Worm (Caenorhabditis elegans) whole organism, L4 larva: ENCODE measurements around the gene nhr-86.

ENCODE experiments used
- F26F4.8 ChIP-seq: fragments of 200-800 bp; sonication (Bioruptor generic); conservative IDR thresholded peaks from 2 replicates; pipeline ENCODE4 v1.3.6; 2022; ENCODE audit warnings: missing genetic modification characterization, missing compliant biosample characterization
- F44E2.7 ChIP-seq: fragments of 200-800 bp; sonication (Bioruptor generic); IDR thresholded peaks from 2 replicates; pipeline ENCODE4 v2.1.2; 2022; ENCODE audit warnings: missing genetic modification characterization, missing compliant biosample characterization
- F49E8.2 ChIP-seq: sonication (generic microtip); optimal IDR thresholded peaks from 2 replicates; lab custom pipeline; 2016; ENCODE audit warnings: missing compliant biosample characterization, mild to moderate bottlenecking, missing genetic modification characterization, borderline replicate concordance
- Y105C5A.15 ChIP-seq: fragments of 200-800 bp; sonication (Bioruptor generic); IDR thresholded peaks from 2 replicates; pipeline ENCODE4 v1.3.6; 2022; ENCODE audit warnings: missing genetic modification characterization, missing compliant biosample characterization
- Y75B8A.6 ChIP-seq: fragments of 200-800 bp; sonication (Bioruptor generic); IDR thresholded peaks from 2 replicates; pipeline ENCODE4 v1.3.6; 2022; ENCODE audit warnings: missing genetic modification reagents, missing genetic modification characterization, missing compliant biosample characterization
- ZK337.2 ChIP-seq: fragments of 200-800 bp; sonication (Bioruptor generic); IDR thresholded peaks from 2 replicates; pipeline ENCODE4 v1.3.6; 2022; ENCODE audit warnings: missing genetic modification reagents, missing genetic modification characterization, missing compliant biosample characterization
- ZK546.5 ChIP-seq, 2 experiments: sonication (generic microtip); optimal IDR thresholded peaks; 2 replicates each; lab custom pipeline; 2017; ENCODE audit warnings: missing biosample characterization in 2 of 2, missing genetic modification characterization in 2 of 2
- aha-1 ChIP-seq: fragments of 150-350 bp; peaks from one replicate; lab custom pipeline; 2014; ENCODE audit warnings: missing biosample characterization, missing genetic modification characterization
- ceh-32 ChIP-seq: sonication (generic microtip); optimal IDR thresholded peaks from 2 replicates; lab custom pipeline; 2016; ENCODE audit warnings: mild to moderate bottlenecking, missing genetic modification characterization, missing compliant biosample characterization; ENCODE audit not compliant: poor library complexity
- ceh-82 ChIP-seq: sonication (generic microtip); optimal IDR thresholded peaks from 2 replicates; lab custom pipeline; 2017; ENCODE audit warnings: missing biosample characterization, missing genetic modification characterization
- cey-2 ChIP-seq: sonication (generic microtip); optimal IDR thresholded peaks from 3 replicates; lab custom pipeline; 2017; ENCODE audit warnings: missing genetic modification characterization, mild to moderate bottlenecking, missing compliant biosample characterization, antibody characterized with exemption, borderline replicate concordance; ENCODE audit not compliant: insufficient read depth
- daf-12 ChIP-seq: fragments of 150-350 bp; optimal IDR thresholded peaks from 2 replicates; lab custom pipeline; 2014; ENCODE audit warnings: missing biosample characterization, missing genetic modification reagents, missing genetic modification characterization
- daf-16 ChIP-seq, 3 experiments: sonication (generic microtip); optimal IDR thresholded peaks; 2 replicates each; lab custom pipeline; 2016 to 2017; ENCODE audit warnings: missing genetic modification characterization in 3 of 3, missing genetic modification reagents in 3 of 3, mild to moderate bottlenecking in 2 of 3, missing compliant biosample characterization in 2 of 3, missing biosample characterization in 1 of 3, moderate library complexity in 1 of 3
- daf-19 ChIP-seq: fragments of 200-800 bp; sonication (Bioruptor generic); conservative IDR thresholded peaks from 2 replicates; pipeline ENCODE4 v1.3.6; 2022; ENCODE audit warnings: missing genetic modification characterization, missing compliant biosample characterization
- daf-8 ChIP-seq: fragments of 200-800 bp; sonication (Bioruptor generic); IDR thresholded peaks from 2 replicates; pipeline ENCODE4 v1.3.6; 2022; ENCODE audit warnings: missing genetic modification characterization, missing compliant biosample characterization
- dmd-6 ChIP-seq: fragments of 200-800 bp; sonication (Bioruptor generic); IDR thresholded peaks from 2 replicates; pipeline ENCODE4 v1.3.6; 2022; ENCODE audit warnings: missing genetic modification reagents, missing genetic modification characterization, missing compliant biosample characterization
- dmd-8 ChIP-seq: fragments of 200-800 bp; sonication (Bioruptor generic); IDR thresholded peaks from 2 replicates; pipeline ENCODE4 v1.3.6; 2022; ENCODE audit warnings: missing genetic modification characterization, missing compliant biosample characterization
- dmd-9 ChIP-seq: fragments of 200-800 bp; sonication (Bioruptor generic); IDR thresholded peaks from 2 replicates; pipeline ENCODE4 v1.3.6; 2022; ENCODE audit warnings: missing genetic modification reagents, missing genetic modification characterization, missing compliant biosample characterization
- dpl-1 ChIP-seq: fragments of 150-350 bp; optimal IDR thresholded peaks from 2 replicates; lab custom pipeline; 2014; ENCODE audit warnings: missing biosample characterization, missing genetic modification reagents, missing genetic modification characterization
- gei-8 ChIP-seq: fragments of 200-800 bp; sonication (Bioruptor generic); optimal IDR thresholded peaks from 2 replicates; lab custom pipeline; 2018; ENCODE audit warnings: mild to moderate bottlenecking, missing genetic modification characterization, missing compliant biosample characterization
- hif-1 ChIP-seq, 2 experiments: sonication (generic microtip); optimal IDR thresholded peaks; 2 replicates each; lab custom pipeline; 2016 to 2017; ENCODE audit warnings: missing compliant biosample characterization in 2 of 2, missing genetic modification characterization in 2 of 2, missing genetic modification reagents in 2 of 2, missing genotype in 2 of 2, mild to moderate bottlenecking in 1 of 2
- hlh-30 ChIP-seq: sonication (generic microtip); optimal IDR thresholded peaks from 2 replicates; lab custom pipeline; 2017; ENCODE audit warnings: antibody characterized with exemption, mild to moderate bottlenecking, missing genetic modification characterization, missing compliant biosample characterization; ENCODE audit not compliant: insufficient read depth
- lin-13 ChIP-seq: fragments of 150-350 bp; optimal IDR thresholded peaks from 2 replicates; lab custom pipeline; 2014; ENCODE audit warnings: missing biosample characterization, missing genetic modification reagents, missing genetic modification characterization
- lin-15B ChIP-seq: fragments of 150-350 bp; sonication (generic microtip); optimal IDR thresholded peaks from 3 replicates; lab custom pipeline; 2014; ENCODE audit warnings: missing biosample characterization, missing genetic modification characterization
- lin-38 ChIP-seq: fragments of 200-800 bp; sonication (Bioruptor generic); IDR thresholded peaks from 2 replicates; pipeline ENCODE4 v1.3.6; 2022; ENCODE audit warnings: missing genetic modification reagents, missing genetic modification characterization, missing compliant biosample characterization
- lin-39 ChIP-seq: fragments of 150-350 bp; optimal IDR thresholded peaks from 2 replicates; lab custom pipeline; 2014; ENCODE audit warnings: missing biosample characterization, missing genetic modification reagents, missing genetic modification characterization
- mdl-1 ChIP-seq, 2 experiments: fragments of 150-350 bp in 1 of 2; sonication (generic microtip) in 1 of 2; optimal IDR thresholded peaks; 2 replicates each; lab custom pipeline; 2014 to 2017; ENCODE audit warnings: missing biosample characterization in 2 of 2, missing genetic modification characterization in 2 of 2
- mdt-29 ChIP-seq: fragments of 200-800 bp; sonication (Bioruptor generic); IDR thresholded peaks from 2 replicates; pipeline ENCODE4 v1.3.6; 2022; ENCODE audit warnings: missing genetic modification reagents, missing genetic modification characterization, missing compliant biosample characterization
- mep-1 ChIP-seq: fragments of 150-350 bp; sonication (generic microtip); optimal IDR thresholded peaks from 3 replicates; lab custom pipeline; 2014; ENCODE audit warnings: missing biosample characterization, missing genetic modification characterization
- nhr-10 ChIP-seq: fragments of 150-350 bp; optimal IDR thresholded peaks from 2 replicates; lab custom pipeline; 2014; ENCODE audit warnings: missing biosample characterization, missing genetic modification characterization
- nhr-102 ChIP-seq: sonication (generic microtip); optimal IDR thresholded peaks from 2 replicates; lab custom pipeline; 2016; ENCODE audit warnings: mild to moderate bottlenecking, missing genetic modification characterization, moderate library complexity, missing compliant biosample characterization
- nhr-11 ChIP-seq: fragments of 150-350 bp; optimal IDR thresholded peaks from 2 replicates; lab custom pipeline; 2014; ENCODE audit warnings: missing biosample characterization, missing genetic modification characterization
- nhr-42 ChIP-seq: fragments of 200-800 bp; sonication (Bioruptor generic); IDR thresholded peaks from 2 replicates; pipeline ENCODE4 v1.3.6; 2022; ENCODE audit warnings: missing genetic modification characterization, missing compliant biosample characterization
- nhr-6 ChIP-seq: fragments of 150-350 bp; optimal IDR thresholded peaks from 2 replicates; lab custom pipeline; 2014; ENCODE audit warnings: missing biosample characterization, missing genetic modification characterization
- nhr-77 ChIP-seq: fragments of 150-350 bp; optimal IDR thresholded peaks from 2 replicates; lab custom pipeline; 2014; ENCODE audit warnings: missing biosample characterization, missing genetic modification characterization
- php-3 ChIP-seq: fragments of 200-800 bp; sonication (Bioruptor generic); IDR thresholded peaks from 2 replicates; pipeline ENCODE4 v1.3.6; 2022; ENCODE audit warnings: missing genetic modification reagents, missing genetic modification characterization, missing compliant biosample characterization
- pqm-1 ChIP-seq: sonication (generic microtip); optimal IDR thresholded peaks from 2 replicates; lab custom pipeline; 2017; ENCODE audit warnings: missing biosample characterization, missing genetic modification characterization
- rbr-2 ChIP-seq: sonication (generic microtip); optimal IDR thresholded peaks from 2 replicates; lab custom pipeline; 2016; ENCODE audit warnings: missing genotype, missing genetic modification characterization, missing compliant biosample characterization
- saeg-2 ChIP-seq: fragments of 200-800 bp; sonication (Bioruptor generic); IDR thresholded peaks from 2 replicates; pipeline ENCODE4 v1.3.6; 2022; ENCODE audit warnings: missing genetic modification reagents, missing genetic modification characterization, missing compliant biosample characterization
- sdz-12 ChIP-seq: fragments of 200-800 bp; sonication (Bioruptor generic); optimal IDR thresholded peaks from 2 replicates; lab custom pipeline; 2018; ENCODE audit warnings: mild to moderate bottlenecking, missing genetic modification characterization, missing compliant biosample characterization
- set-16 ChIP-seq: fragments of 200-800 bp; sonication (Bioruptor generic); IDR thresholded peaks from 2 replicates; pipeline ENCODE4 v1.3.6; 2022; ENCODE audit warnings: missing genetic modification reagents, missing genetic modification characterization, missing compliant biosample characterization
- snpc-4 ChIP-seq: fragments of 150-350 bp; optimal IDR thresholded peaks from 2 replicates; lab custom pipeline; 2014; ENCODE audit warnings: missing biosample characterization, missing genetic modification characterization
- spr-1 ChIP-seq: sonication (generic microtip); optimal IDR thresholded peaks from 2 replicates; lab custom pipeline; 2016; ENCODE audit warnings: mild to moderate bottlenecking, missing genetic modification characterization, missing compliant biosample characterization
- spr-3 ChIP-seq: fragments of 200-800 bp; sonication (Bioruptor generic); optimal IDR thresholded peaks from 2 replicates; lab custom pipeline; 2018; ENCODE audit warnings: mild to moderate bottlenecking, missing genetic modification characterization, missing compliant biosample characterization
- unc-62 ChIP-seq, 3 experiments: fragments of 150-350 bp in 1 of 3; sonication (generic microtip); optimal IDR thresholded peaks in 2 of 3; peaks in 1 of 3; 1 replicate in 1 of 3; 2 replicates in 2 of 3; lab custom pipeline; 2014 to 2017; ENCODE audit warnings: missing biosample characterization in 3 of 3, missing genetic modification characterization in 3 of 3, missing genetic modification reagents in 3 of 3, missing genotype in 1 of 3
- zag-1 ChIP-seq: fragments of 150-350 bp; optimal IDR thresholded peaks from 2 replicates; lab custom pipeline; 2014; ENCODE audit warnings: missing biosample characterization, missing genetic modification characterization
- zfp-3 ChIP-seq: fragments of 200-800 bp; sonication (Bioruptor generic); conservative IDR thresholded peaks from 2 replicates; pipeline ENCODE4 v1.3.6; 2022; ENCODE audit warnings: missing genetic modification reagents, missing genetic modification characterization, missing compliant biosample characterization
- zip-11 ChIP-seq: fragments of 200-800 bp; sonication (Bioruptor generic); IDR thresholded peaks from 2 replicates; pipeline ENCODE4 v1.3.6; 2022; ENCODE audit warnings: missing genetic modification characterization, missing compliant biosample characterization
- zip-2 ChIP-seq: fragments of 150-350 bp; optimal IDR thresholded peaks from 2 replicates; lab custom pipeline; 2014; ENCODE audit warnings: missing biosample characterization, missing genetic modification characterization
- ztf-7 ChIP-seq: fragments of 150-350 bp; optimal IDR thresholded peaks from 2 replicates; lab custom pipeline; 2014; ENCODE audit warnings: missing biosample characterization, missing genetic modification characterization

Gene nhr-86

ce11 chrV:2067985-2068499 lies 1.4 kb upstream of the nhr-86 start, which contains the start of gene lbp-9 (continued):
- no peak for TF ChIP-seq ZK337.2
- no peak for TF ChIP-seq unc-62 (GFP tag; optimal IDR thresholded peaks at IDR 0.05 in 1 of 2; lab: Kevin White, UChicago)
- no peak for TF ChIP-seq unc-62 (tag; optimal IDR thresholded peaks at IDR 0.05; lab: Kevin White, UChicago)
- no peak for TF ChIP-seq zag-1 (tag; lab: Kevin White, UChicago)
- TF ChIP-seq saeg-2 (GFP tag; lab: Robert Waterston, UW): no peak
- TF ChIP-seq daf-19 (GFP tag; lab: Robert Waterston, UW): no peak
- TF ChIP-seq F44E2.7: no peak
- no peak for TF ChIP-seq pqm-1 (tag; lab: Kevin White, UChicago)
- no peak for TF ChIP-seq F26F4.8 (GFP tag; lab: Robert Waterston, UW)
- peak; percentile 25; the same call in 1 of the 2 replicates for TF ChIP-seq mdt-29 (GFP tag; lab: Robert Waterston, UW)
- TF ChIP-seq dpl-1: peak; percentile 17
- TF ChIP-seq lin-13 (GFP tag; lab: Kevin White, UChicago): peak; percentile 12
- TF ChIP-seq nhr-102 (tag; lab: Kevin White, UChicago): no peak
- TF ChIP-seq Y105C5A.15: no peak
- no peak for TF ChIP-seq spr-3 (GFP tag; lab: Kevin White, UChicago)
- no peak for TF ChIP-seq zfp-3 (GFP tag; lab: Robert Waterston, UW)
- TF ChIP-seq dmd-9: no peak
- TF ChIP-seq Y75B8A.6: no peak
- no peak for TF ChIP-seq nhr-6 (tag; lab: Kevin White, UChicago)
- 0 out of 2 replicates have a peak, but pooled peaks have one; percentile 47 for TF ChIP-seq dmd-8 (GFP tag; lab: Robert Waterston, UW)
- TF ChIP-seq hlh-30 (tag; lab: Kevin White, UChicago): peak; percentile 96
- TF ChIP-seq dmd-6: no peak; the same call in 1 of the 2 replicates
- TF ChIP-seq hif-1 (tag; optimal IDR thresholded peaks at IDR 0.05; lab: Kevin White, UChicago): peak in 1 of 2 experiments; percentile 1
- TF ChIP-seq cey-2 (tag; lab: Kevin White, UChicago): no peak
- TF ChIP-seq mdl-1 (tag; optimal IDR thresholded peaks at IDR 0.05; lab: Kevin White, UChicago): peak in 1 of 2 experiments; percentile 88
- TF ChIP-seq spr-1 (tag; lab: Kevin White, UChicago): no peak
- TF ChIP-seq mep-1: peak; percentile 67
- peak; percentile 8; the same call in 1 of the 2 replicates for TF ChIP-seq lin-38
- no peak for TF ChIP-seq zip-2
- no peak for TF ChIP-seq ztf-7 (tag; lab: Kevin White, UChicago)
- TF ChIP-seq daf-16 (GFP tag; optimal IDR thresholded peaks at IDR 0.05; lab: Kevin White, UChicago): no peak
- peak; percentile 16 for TF ChIP-seq daf-16 (tag; optimal IDR thresholded peaks at IDR 0.05; lab: Kevin White, UChicago)
- TF ChIP-seq nhr-77 (tag; lab: Kevin White, UChicago): no peak
- TF ChIP-seq sdz-12 (GFP tag; lab: Kevin White, UChicago): no peak
- TF ChIP-seq rbr-2 (tag; lab: Kevin White, UChicago): peak; percentile 28
- peak; percentile 58 for TF ChIP-seq set-16 (GFP tag; lab: Robert Waterston, UW)
- no peak for TF ChIP-seq gei-8 (GFP tag; lab: Kevin White, UChicago)
- no peak for TF ChIP-seq lin-15B (tag; lab: Kevin White, UChicago)
- TF ChIP-seq aha-1 (tag; lab: Kevin White, UChicago): peak; percentile 97
- 0 out of 2 replicates have a peak, but pooled peaks have one; percentile 30 for TF ChIP-seq php-3 (GFP tag; lab: Robert Waterston, UW)
- no peak for TF ChIP-seq daf-8
- TF ChIP-seq F49E8.2 (tag; lab: Kevin White, UChicago): no peak
- TF ChIP-seq nhr-42 (GFP tag; lab: Robert Waterston, UW): no peak
- TF ChIP-seq ZK546.5 (tag; optimal IDR thresholded peaks at IDR 0.05; lab: Kevin White, UChicago): no peak
- TF ChIP-seq snpc-4 (tag; lab: Kevin White, UChicago): no peak
- TF ChIP-seq daf-12 (tag; lab: Kevin White, UChicago): no peak
- no peak for TF ChIP-seq nhr-10
- no peak for TF ChIP-seq lin-39
- TF ChIP-seq nhr-11 (tag; lab: Kevin White, UChicago): no peak
- TF ChIP-seq ceh-82: no peak
- TF ChIP-seq ceh-32: no peak
- no peak for TF ChIP-seq zip-11
